Worm (Caenorhabditis elegans) whole organism, L1 larva: ENCODE data around the gene C50F7.6.

Experiments used
- C16A3.4 ChIP-seq: fragments of 150-350 bp; optimal IDR thresholded peaks from 2 replicates; lab custom pipeline; 2014; ENCODE audit warnings: missing biosample characterization, missing genetic modification characterization
- C34B4.2 ChIP-seq: sonication (generic microtip); optimal IDR thresholded peaks from 2 replicates; lab custom pipeline; 2017; ENCODE audit warnings: mild to moderate bottlenecking, missing genetic modification characterization, missing compliant biosample characterization
- aly-2 ChIP-seq: fragments of 150-350 bp; optimal IDR thresholded peaks from 2 replicates; lab custom pipeline; 2014; ENCODE audit warnings: missing biosample characterization, missing genetic modification characterization
- ama-1 ChIP-seq: fragments of 150-350 bp; optimal IDR thresholded peaks from 2 replicates; lab custom pipeline; 2014
- ceh-63 ChIP-seq: fragments of 200-800 bp; sonication (Bioruptor generic); optimal IDR thresholded peaks from 2 replicates; lab custom pipeline; 2018; ENCODE audit warnings: mild to moderate bottlenecking, missing genetic modification characterization, missing compliant biosample characterization
- ceh-82 ChIP-seq, 3 experiments: fragments of 150-350 bp in 1 of 3; sonication (generic microtip) in 2 of 3; optimal IDR thresholded peaks; 2 replicates each; lab custom pipeline; 2014 to 2017; ENCODE audit warnings: missing biosample characterization in 3 of 3, missing genetic modification characterization in 3 of 3
- ceh-90 ChIP-seq: sonication (generic microtip); optimal IDR thresholded peaks from 2 replicates; lab custom pipeline; 2016; ENCODE audit warnings: missing genetic modification characterization, missing compliant biosample characterization
- ces-1 ChIP-seq: fragments of 150-350 bp; optimal IDR thresholded peaks from 2 replicates; lab custom pipeline; 2014; ENCODE audit warnings: missing biosample characterization, missing genetic modification reagents, missing genetic modification characterization
- dpl-1 ChIP-seq, 3 experiments: fragments of 150-350 bp in 2 of 3; sonication (generic microtip) in 1 of 3; optimal IDR thresholded peaks; 2 replicates each; lab custom pipeline; 2014 to 2017; ENCODE audit warnings: missing biosample characterization in 3 of 3, missing genetic modification characterization in 3 of 3, missing genetic modification reagents in 3 of 3
- dsc-1 ChIP-seq: sonication (generic microtip); optimal IDR thresholded peaks from 2 replicates; lab custom pipeline; 2016; ENCODE audit warnings: mild to moderate bottlenecking, missing genetic modification characterization, missing compliant biosample characterization
- efl-1 ChIP-seq, 4 experiments: fragments of 150-350 bp; optimal IDR thresholded peaks in 3 of 4; peaks in 1 of 4; 1 replicate in 1 of 4; 2 replicates in 3 of 4; lab custom pipeline; 2014; ENCODE audit warnings: missing biosample characterization in 2 of 4, missing genetic modification characterization in 2 of 4, missing genetic modification reagents in 2 of 4
- efl-3 ChIP-seq: fragments of 200-800 bp; sonication (Bioruptor generic); optimal IDR thresholded peaks from 2 replicates; lab custom pipeline; 2018; ENCODE audit warnings: mild to moderate bottlenecking, missing genetic modification characterization, missing compliant biosample characterization
- egl-27 ChIP-seq, 2 experiments: fragments of 150-350 bp in 1 of 2; sonication (generic microtip); optimal IDR thresholded peaks; 3 replicates each; lab custom pipeline; 2017 to 2018; ENCODE audit warnings: missing biosample characterization in 2 of 2, missing genetic modification characterization in 2 of 2, missing genetic modification reagents in 2 of 2
- elt-2 ChIP-seq: sonication (generic microtip); optimal IDR thresholded peaks from 2 replicates; lab custom pipeline; 2016; ENCODE audit warnings: missing genetic modification characterization, mild to moderate bottlenecking, inconsistent platforms, missing compliant biosample characterization, missing genetic modification reagents
- fkh-10 ChIP-seq: sonication (generic microtip); optimal IDR thresholded peaks from 2 replicates; lab custom pipeline; 2017; ENCODE audit warnings: missing biosample characterization, missing genetic modification reagents, missing genetic modification characterization
- fkh-4 ChIP-seq: sonication (generic microtip); optimal IDR thresholded peaks from 2 replicates; lab custom pipeline; 2016; ENCODE audit warnings: missing compliant biosample characterization, missing genetic modification characterization, borderline replicate concordance
- fos-1 ChIP-seq: fragments of 150-350 bp; optimal IDR thresholded peaks from 2 replicates; lab custom pipeline; 2014; ENCODE audit warnings: missing biosample characterization, missing genetic modification characterization
- hlh-17 ChIP-seq: fragments of 200-800 bp; sonication (Bioruptor generic); optimal IDR thresholded peaks from 2 replicates; lab custom pipeline; 2018; ENCODE audit warnings: missing genetic modification characterization, mild to moderate bottlenecking, missing compliant biosample characterization, moderate library complexity, borderline replicate concordance
- irx-1 ChIP-seq: sonication (generic microtip); optimal IDR thresholded peaks from 2 replicates; lab custom pipeline; 2016; ENCODE audit warnings: missing genetic modification characterization, missing compliant biosample characterization
- lin-14 ChIP-seq: fragments of 200-800 bp; sonication (Bioruptor generic); optimal IDR thresholded peaks from 2 replicates; lab custom pipeline; 2018; ENCODE audit warnings: mild to moderate bottlenecking, missing genetic modification characterization, moderate library complexity, missing compliant biosample characterization
- lin-35 ChIP-seq, 2 experiments: fragments of 150-350 bp; optimal IDR thresholded peaks; 2 replicates each; lab custom pipeline; 2014; ENCODE audit warnings: missing biosample characterization in 2 of 2, missing genetic modification characterization in 2 of 2, missing genetic modification reagents in 2 of 2
- mdl-1 ChIP-seq, 2 experiments: fragments of 150-350 bp; optimal IDR thresholded peaks; 2 replicates each; lab custom pipeline; 2014 to 2017; ENCODE audit warnings: missing biosample characterization in 2 of 2, missing genetic modification characterization in 2 of 2, inconsistent platforms in 1 of 2
- nhr-84 ChIP-seq: sonication (generic microtip); optimal IDR thresholded peaks from 2 replicates; lab custom pipeline; 2017; ENCODE audit warnings: missing biosample characterization, missing genetic modification characterization
- pax-3 ChIP-seq: fragments of 200-800 bp; sonication (Bioruptor generic); optimal IDR thresholded peaks from 2 replicates; lab custom pipeline; 2018; ENCODE audit warnings: mild to moderate bottlenecking, missing genetic modification characterization, moderate library complexity, missing compliant biosample characterization
- pqm-1 ChIP-seq: sonication (generic microtip); optimal IDR thresholded peaks from 3 replicates; lab custom pipeline; 2017; ENCODE audit warnings: missing biosample characterization, missing genetic modification characterization
- snpc-4 ChIP-seq: fragments of 150-350 bp; optimal IDR thresholded peaks from 2 replicates; lab custom pipeline; 2014; ENCODE audit warnings: missing biosample characterization, missing genetic modification characterization
- snu-23 ChIP-seq: sonication (generic microtip); optimal IDR thresholded peaks from 2 replicates; lab custom pipeline; 2016; ENCODE audit warnings: missing genetic modification characterization, missing compliant biosample characterization
- sptf-1 ChIP-seq: fragments of 150-350 bp; optimal IDR thresholded peaks from 2 replicates; lab custom pipeline; 2014; ENCODE audit warnings: missing biosample characterization, missing genetic modification characterization
- tbx-2 ChIP-seq: sonication (generic microtip); optimal IDR thresholded peaks from 2 replicates; lab custom pipeline; 2016; ENCODE audit warnings: missing genetic modification characterization, missing compliant biosample characterization
- tlp-1 ChIP-seq: fragments of 150-350 bp; optimal IDR thresholded peaks from 2 replicates; lab custom pipeline; 2014; ENCODE audit warnings: missing biosample characterization, missing genetic modification characterization
- unc-130 ChIP-seq: fragments of 150-350 bp; optimal IDR thresholded peaks from 2 replicates; lab custom pipeline; 2017; ENCODE audit warnings: missing biosample characterization, missing genetic modification characterization, inconsistent platforms
- unc-30 ChIP-seq: sonication (generic microtip); optimal IDR thresholded peaks from 2 replicates; lab custom pipeline; 2017; ENCODE audit warnings: missing biosample characterization, missing genetic modification characterization
- unc-86 ChIP-seq: sonication (generic microtip); optimal IDR thresholded peaks from 2 replicates; lab custom pipeline; 2016; ENCODE audit warnings: missing genetic modification characterization, missing compliant biosample characterization
- zip-4 ChIP-seq: fragments of 200-800 bp; sonication (Bioruptor generic); optimal IDR thresholded peaks from 2 replicates; lab custom pipeline; 2018; ENCODE audit warnings: mild to moderate bottlenecking, missing genetic modification characterization, moderate library complexity, missing compliant biosample characterization

C50F7.6 gene

DNA sequence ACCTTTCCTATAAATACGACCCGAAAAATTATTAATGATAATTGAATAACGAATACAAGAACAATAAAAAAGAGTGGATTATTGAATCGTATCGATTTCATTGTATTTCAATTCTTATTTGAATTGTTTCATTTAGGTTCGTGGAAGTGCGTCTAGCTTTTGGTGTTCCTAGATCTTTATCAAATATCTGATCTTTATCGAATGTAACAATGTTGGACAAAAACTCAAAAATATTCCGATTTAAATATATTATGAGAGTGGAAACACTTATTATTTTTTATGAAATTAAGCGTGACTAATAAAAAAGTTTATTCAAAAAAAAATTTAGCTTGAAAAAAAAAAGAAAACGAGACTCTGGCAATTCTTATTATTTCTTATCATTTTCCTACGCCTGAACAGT, 9.0 kb upstream of the C50F7.6 start, which contains the start of the genes C50F7.9 and C50F7.3:
Gene C50F7.9 (minus strand): TSS at position 101 of the 400 bp plus-strand sequence.
Gene C50F7.3 (plus strand): TSS at position 370 of the 400 bp plus-strand sequence.
- TF ChIP-seq snpc-4 (tag; lab: Kevin White, UChicago) (no peak), unc-130 (tag; lab: Kevin White, UChicago) (no peak), unc-86 (tag; lab: Kevin White, UChicago) (no peak), pax-3 (tag; lab: Kevin White, UChicago) (no peak), pqm-1 (tag; lab: Kevin White, UChicago) (no peak), ama-1 (lab: Kevin White, UChicago) (no peak), zip-4 (GFP tag; lab: Kevin White, UChicago) (no peak), fos-1 (tag; lab: Kevin White, UChicago) (no peak), tbx-2 (tag; lab: Kevin White, UChicago) (no peak), aly-2 (no peak), C16A3.4 (no peak), ceh-90 (tag; lab: Kevin White, UChicago) (no peak), lin-35 (GFP tag; optimal IDR thresholded peaks at IDR 0.05; lab: Kevin White, UChicago) (no peak), dpl-1 (GFP tag; optimal IDR thresholded peaks at IDR 0.05; lab: Kevin White, UChicago) (no peak), mdl-1 (tag; optimal IDR thresholded peaks at IDR 0.05; lab: Kevin White, UChicago) (no peak)

DNA sequence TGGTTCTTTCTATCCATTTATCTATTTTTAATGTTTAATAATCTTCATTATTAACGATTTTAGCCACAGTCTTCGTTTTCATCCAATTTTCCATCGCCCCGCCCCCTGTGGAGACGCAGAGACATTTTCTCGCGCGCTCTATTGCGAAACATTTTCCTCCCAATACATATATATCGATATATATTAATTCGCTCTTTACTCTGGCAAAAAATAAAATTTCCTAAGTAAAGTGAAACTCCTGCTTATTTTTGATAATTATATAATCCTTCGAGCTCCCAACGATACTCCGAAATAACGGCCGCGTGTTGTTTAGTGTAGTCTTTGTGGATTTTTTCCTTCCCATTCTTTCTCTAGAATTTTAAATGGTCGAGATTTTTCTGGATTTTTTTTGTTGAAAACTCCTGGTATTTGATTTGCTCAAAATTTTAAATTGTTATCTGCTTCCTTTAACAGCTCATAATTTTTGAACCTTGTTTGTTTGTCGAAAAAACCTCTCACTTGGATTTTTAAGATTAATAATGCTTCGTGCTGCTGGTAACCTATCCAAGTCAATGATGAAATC, 5.5 kb upstream of the C50F7.6 start, which contains the start of gene sucg-1:
Gene sucg-1 (plus strand): TSS at position 512 of the 562 bp plus-strand sequence.
- TF ChIP-seq zip-4 (GFP tag; lab: Kevin White, UChicago) (peak; percentile 51), ceh-82 (tag; optimal IDR thresholded peaks at IDR 0.05; lab: Kevin White, UChicago) (no peak), efl-1 (optimal IDR thresholded peaks at IDR 0.05; lab: Kevin White, UChicago) (no peak), efl-1 (GFP tag; optimal IDR thresholded peaks at IDR 0.05 in 1 of 2; lab: Kevin White, UChicago) (peak in 1 of 2 experiments; percentile 53)

ce11 chrIV:7727258-7727657, 4.3 kb upstream of the C50F7.6 start:
- TF ChIP-seq pqm-1 (tag; lab: Kevin White, UChicago) (no peak), C34B4.2 (tag; lab: Kevin White, UChicago) (no peak), efl-1 (optimal IDR thresholded peaks at IDR 0.05; lab: Kevin White, UChicago) (no peak), efl-1 (GFP tag; optimal IDR thresholded peaks at IDR 0.05 in 1 of 2; lab: Kevin White, UChicago) (peak in 1 of 2 experiments; percentile 25), egl-27 (tag; optimal IDR thresholded peaks at IDR 0.05; lab: Kevin White, UChicago) (no peak), ceh-63 (GFP tag; lab: Kevin White, UChicago) (no peak)

DNA sequence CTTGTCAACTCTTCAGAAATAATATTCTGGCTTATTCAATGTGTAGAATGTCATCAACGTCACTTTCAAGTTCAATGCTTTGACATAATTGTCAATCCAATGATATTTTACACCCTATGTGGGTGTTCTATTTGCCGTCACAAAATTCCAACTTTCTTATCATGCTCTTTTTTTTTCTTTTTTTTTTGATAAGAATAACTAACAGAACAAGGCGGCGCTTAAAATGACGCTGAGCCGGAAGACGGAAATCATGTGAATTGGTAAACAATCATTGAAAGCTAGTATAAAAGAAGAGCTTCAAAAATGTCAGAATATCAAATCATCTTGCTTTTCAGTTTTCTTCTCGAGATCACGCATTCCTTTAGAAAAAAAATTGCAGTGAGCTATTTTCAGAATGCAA, 3.3 kb upstream of the C50F7.6 start, which contains the start of gene C50F7.5:
Gene C50F7.5 (plus strand): TSS at position 395 of the 400 bp plus-strand sequence.
- TF ChIP-seq nhr-84 (tag; lab: Kevin White, UChicago): no peak
- peak; percentile 58 for TF ChIP-seq elt-2 (tag; lab: Kevin White, UChicago)
- no peak for TF ChIP-seq fkh-10
- TF ChIP-seq ces-1 (GFP tag; lab: Kevin White, UChicago): no peak
- no peak for TF ChIP-seq ceh-63 (GFP tag; lab: Kevin White, UChicago)

DNA sequence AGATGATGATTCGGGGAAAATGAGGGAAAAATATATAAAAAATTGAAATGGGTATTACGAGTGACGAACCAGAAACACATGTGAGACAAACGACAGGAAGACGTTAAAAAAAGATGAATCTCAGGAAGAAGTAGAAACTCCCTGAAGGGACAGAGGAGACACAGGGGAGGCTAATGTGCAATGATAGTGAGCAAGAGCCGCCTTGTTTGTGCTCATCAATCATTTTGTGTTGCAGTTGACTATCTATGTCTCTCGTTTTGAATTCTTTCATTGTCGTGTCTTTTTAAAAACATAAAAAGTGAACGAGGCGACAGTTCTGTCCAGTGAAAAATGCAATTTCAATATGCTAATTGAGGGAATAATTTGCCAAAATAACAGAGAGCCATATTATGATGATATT, 1.9 kb upstream of the C50F7.6 start:
- TF ChIP-seq dsc-1 (tag; lab: Kevin White, UChicago) (peak; percentile 26), unc-30 (no peak), snu-23 (GFP tag; lab: Kevin White, UChicago) (no peak), ceh-90 (tag; lab: Kevin White, UChicago) (no peak), hlh-17 (GFP tag; lab: Kevin White, UChicago) (no peak), dpl-1 (GFP tag; optimal IDR thresholded peaks at IDR 0.05; lab: Kevin White, UChicago) (no peak), irx-1 (no peak), sptf-1 (no peak), tlp-1 (no peak), lin-14 (peak; percentile 32), pax-3 (tag; lab: Kevin White, UChicago) (no peak), pqm-1 (tag; lab: Kevin White, UChicago) (no peak), ceh-82 (tag; optimal IDR thresholded peaks at IDR 0.05; lab: Kevin White, UChicago) (no peak), efl-3 (GFP tag; lab: Kevin White, UChicago) (no peak), fkh-4 (no peak)
